Fruit fly (Drosophila melanogaster) whole organism, wandering third instar larva: ENCODE data around the gene ZC3H3.

Experiments
- CG9705 ChIP-seq: fragments of 200-800 bp; sonication (Bioruptor generic); optimal IDR thresholded peaks from 2 replicates; lab custom pipeline; 2018; ENCODE audit warnings: missing biosample characterization, mild to moderate bottlenecking, missing genetic modification characterization
- Jra ChIP-seq: sonication (Bioruptor generic); optimal IDR thresholded peaks from 2 replicates; lab custom pipeline; 2016; ENCODE audit warnings: missing biosample characterization, missing genetic modification characterization
- Myc ChIP-seq: fragments of >200 bp; optimal IDR thresholded peaks from 2 replicates; lab custom pipeline; 2017
- br ChIP-seq: fragments of 200-800 bp; sonication (Bioruptor generic); optimal IDR thresholded peaks from 2 replicates; lab custom pipeline; 2016; ENCODE audit warnings: missing biosample characterization, missing genetic modification characterization
- psq ChIP-seq: fragments of 200-800 bp; sonication (Bioruptor generic); optimal IDR thresholded peaks from 3 replicates; lab custom pipeline; 2017; ENCODE audit warnings: missing biosample characterization, mild to moderate bottlenecking, missing genetic modification characterization, moderate library complexity
- sv ChIP-seq: fragments of 200-800 bp; sonication (Bioruptor generic); optimal IDR thresholded peaks from 3 replicates; lab custom pipeline; 2016; ENCODE audit warnings: missing biosample characterization, missing genetic modification characterization
- usp ChIP-seq: fragments of >200 bp; optimal IDR thresholded peaks from 2 replicates; lab custom pipeline; 2017; ENCODE audit warnings: missing biosample characterization, missing genetic modification characterization

DNA sequence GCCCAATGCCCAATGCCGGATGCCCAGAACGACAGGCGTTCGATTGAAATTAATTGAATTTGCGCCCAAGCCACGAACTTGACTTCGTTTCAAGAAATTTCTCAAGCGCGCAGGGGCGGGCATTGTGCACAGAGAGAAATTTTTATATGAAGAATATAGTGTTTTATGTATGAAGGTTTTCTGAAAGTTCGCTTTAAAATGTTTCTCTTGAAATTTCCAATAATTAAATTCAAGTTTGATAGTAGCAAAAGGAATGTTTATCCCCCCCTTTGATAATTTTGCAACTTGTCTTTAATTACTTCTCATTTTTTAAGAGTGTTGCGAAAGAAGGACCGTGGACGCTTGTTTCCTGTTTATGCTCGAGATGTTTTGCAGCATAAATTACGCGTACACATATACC, 34.3 kb upstream of the ZC3H3 start:
- TF ChIP-seq Myc (lab: Kevin White, UChicago) = no peak
- no peak for TF ChIP-seq sv (GFP tag; lab: Kevin White, UChicago)
- no peak for TF ChIP-seq usp (GFP tag; lab: Kevin White, UChicago)
- TF ChIP-seq CG9705 (GFP tag; lab: Kevin White, UChicago) = no peak
- no peak for TF ChIP-seq br (GFP tag; lab: Kevin White, UChicago)
- no peak for TF ChIP-seq psq (GFP tag; lab: Kevin White, UChicago)
- TF ChIP-seq Jra (GFP tag; lab: Kevin White, UChicago) = no peak
